Fruit fly (Drosophila melanogaster) whole organism, larva: Measurements from ENCODE around the gene CG31253.
A peak's percentile ranks its signal among the peaks of the same experiment; 100 is the strongest.

Source experiments
- noc ChIP-seq: fragments of 200-800 bp; sonication (Bioruptor generic); optimal IDR thresholded peaks from 3 replicates; lab custom pipeline; 2019; ENCODE audit warnings: missing biosample characterization, mild to moderate bottlenecking, missing genetic modification characterization, moderate library complexity

Gene CG31253

DNA sequence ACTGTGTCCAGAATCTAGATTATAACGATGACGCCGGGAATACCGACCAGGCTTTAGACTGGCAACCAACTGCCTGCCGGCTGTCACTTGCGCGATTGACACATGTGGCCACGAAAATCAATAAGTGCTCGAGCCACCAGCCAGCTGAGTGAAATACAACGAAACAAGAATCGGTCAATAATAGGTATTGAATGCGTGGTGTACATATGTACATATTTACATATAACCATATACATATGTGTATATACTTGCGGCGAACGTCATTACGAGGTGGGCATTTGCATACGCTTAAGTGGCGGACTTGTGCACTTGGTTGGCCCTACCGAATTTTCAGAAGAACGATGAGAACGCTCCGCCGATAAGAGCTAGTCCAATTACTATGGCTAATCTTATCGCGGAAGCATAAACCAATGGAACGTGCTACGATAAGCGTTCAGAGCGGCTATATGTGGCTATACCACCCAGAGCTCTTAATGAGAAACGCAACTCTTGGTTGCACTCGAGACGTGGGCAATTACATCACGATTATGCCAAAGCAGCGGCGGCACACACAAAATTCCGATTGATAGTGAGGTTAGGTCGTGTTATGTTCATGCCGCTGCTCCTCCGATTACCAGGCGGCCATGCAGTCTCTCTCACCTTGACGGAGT lies 13.7 kb downstream of the CG31253 start:
- no peak for TF ChIP-seq noc (tag; lab: Kevin White, UChicago)

dm6 chr3R:27945398-27945797 lies 15.0 kb downstream of the CG31253 start:
- TF ChIP-seq noc (tag; lab: Kevin White, UChicago): no peak

- peak; percentile 3 for TF ChIP-seq noc (tag; lab: Kevin White, UChicago)
Observed at dm6 chr3R:27937752-27938694, 22.4 kb downstream of the CG31253 start, which contains the start of the genes NSD and BOD1. Gene NSD, minus strand, starts transcription at chr3R:27937853. Gene BOD1, plus strand, starts transcription at chr3R:27938245.

DNA sequence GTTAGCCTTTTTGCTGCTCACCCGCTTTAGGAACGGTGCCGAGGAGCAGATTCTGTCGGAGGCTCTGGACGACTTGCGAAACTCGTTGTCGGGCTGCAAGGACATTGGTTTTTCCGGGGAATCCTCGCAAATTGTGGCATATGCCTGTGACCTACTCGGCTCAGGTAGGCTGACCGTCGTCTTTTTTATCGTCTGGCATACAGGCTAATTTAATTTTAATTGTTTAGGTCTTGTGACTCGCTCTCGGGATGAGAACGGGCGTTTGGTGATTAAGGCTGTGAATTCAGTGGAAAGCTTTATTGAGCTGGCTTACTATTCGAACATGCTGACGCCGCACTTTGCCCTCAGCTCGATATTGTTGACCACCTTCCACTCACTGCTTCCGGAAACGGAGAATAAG lies 28.9 kb downstream of the CG31253 start:
- TF ChIP-seq noc (tag; lab: Kevin White, UChicago): no peak

DNA sequence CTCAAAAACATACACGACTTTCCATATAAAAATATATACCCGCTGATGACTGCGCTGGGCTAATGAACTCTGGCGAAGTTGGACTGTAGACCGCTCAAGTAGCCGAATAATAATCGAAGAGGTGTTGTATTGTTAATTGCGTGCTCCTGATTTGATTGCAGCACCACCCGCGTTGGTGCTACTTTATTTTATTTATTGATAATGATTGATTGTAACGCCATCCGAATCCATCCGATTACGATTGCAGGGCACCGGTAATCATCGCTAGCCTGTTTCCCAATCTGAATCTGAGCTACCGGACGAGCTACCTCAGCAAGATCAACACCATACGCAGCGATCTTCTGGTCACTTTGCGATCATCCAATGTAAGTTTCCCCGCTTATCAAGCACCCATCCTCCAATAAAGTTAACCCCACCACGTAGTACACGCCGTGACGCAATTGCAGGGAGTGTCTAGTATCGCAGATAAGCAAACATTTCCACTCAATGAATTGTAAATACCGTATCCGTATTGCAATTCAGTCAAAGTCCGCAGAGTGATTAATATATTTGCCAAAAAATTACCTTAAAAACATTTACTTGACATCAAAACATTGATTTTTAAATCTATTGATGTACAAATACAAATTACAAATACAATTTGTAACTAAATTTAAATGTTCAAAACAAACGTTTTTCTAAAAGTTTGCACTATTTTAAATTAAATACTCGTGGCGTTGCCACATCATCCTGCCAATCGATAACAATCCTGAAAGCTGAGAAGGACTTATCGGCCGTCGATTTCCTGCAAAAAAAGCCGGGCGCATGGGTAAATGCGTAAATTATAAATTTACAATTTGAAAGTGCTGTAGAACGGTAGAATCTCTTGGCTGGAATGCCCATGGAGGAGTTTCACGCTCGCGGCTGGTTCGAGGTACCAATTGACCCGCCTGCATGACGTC lies 31.1 kb downstream of the CG31253 start:
- no peak for TF ChIP-seq noc (tag; lab: Kevin White, UChicago)

dm6 chr3R:27928140-27928539 lies 32.2 kb downstream of the CG31253 start, which contains the start of gene nenya:
Gene nenya, minus strand, starts transcription at chr3R:27928174.
- no peak for TF ChIP-seq noc (tag; lab: Kevin White, UChicago)

DNA sequence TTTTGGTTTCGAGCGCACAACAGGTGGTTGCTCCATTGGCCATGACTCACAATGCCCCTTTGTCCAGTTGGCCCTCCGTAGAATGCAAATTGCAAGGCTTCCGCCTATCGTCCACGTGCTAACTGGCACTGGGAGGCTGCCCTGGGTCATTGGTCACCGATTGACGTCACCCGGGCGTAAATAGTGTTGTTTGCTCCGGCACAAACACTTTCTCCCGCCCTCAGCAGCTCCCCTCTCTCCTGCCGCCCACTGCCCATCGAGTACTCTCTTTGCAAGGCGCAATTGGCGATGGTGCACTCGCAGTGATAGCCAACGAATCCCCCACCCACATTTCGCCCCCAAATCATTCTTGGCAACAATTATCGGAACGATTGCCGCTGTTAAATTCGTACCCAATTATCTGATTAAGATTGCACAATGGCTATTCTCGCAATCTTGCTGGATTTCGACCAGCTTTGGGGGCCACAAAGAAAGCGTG lies 33.6 kb downstream of the CG31253 start:
- TF ChIP-seq noc (tag; lab: Kevin White, UChicago): no peak

DNA sequence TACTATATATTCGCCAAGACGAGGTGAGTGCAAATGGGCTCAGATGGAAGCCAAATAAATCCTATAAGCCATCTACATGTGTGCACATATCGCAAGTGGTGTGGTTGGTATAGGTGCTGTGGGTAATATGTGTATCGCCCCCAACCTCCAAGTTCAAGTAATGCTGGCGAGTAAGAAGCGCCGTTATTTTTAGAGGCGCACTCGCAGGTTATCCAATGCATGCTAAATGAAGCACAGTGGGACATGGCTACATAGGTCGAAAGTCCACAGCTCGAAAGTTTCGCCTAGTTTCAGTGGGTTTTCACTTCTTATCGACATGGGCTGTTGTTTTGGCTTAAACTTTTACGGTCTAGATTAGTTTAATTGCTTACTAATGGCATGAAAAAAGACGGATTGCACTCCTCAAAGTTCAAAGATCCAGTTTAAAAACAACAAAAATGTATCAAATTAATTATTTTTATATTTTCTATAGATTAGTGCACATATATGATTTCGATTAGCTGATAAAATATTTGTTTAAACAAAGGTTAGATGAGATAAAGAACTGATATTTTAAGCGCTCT lies 34.3 kb downstream of the CG31253 start:
- TF ChIP-seq noc (tag; lab: Kevin White, UChicago): no peak

DNA sequence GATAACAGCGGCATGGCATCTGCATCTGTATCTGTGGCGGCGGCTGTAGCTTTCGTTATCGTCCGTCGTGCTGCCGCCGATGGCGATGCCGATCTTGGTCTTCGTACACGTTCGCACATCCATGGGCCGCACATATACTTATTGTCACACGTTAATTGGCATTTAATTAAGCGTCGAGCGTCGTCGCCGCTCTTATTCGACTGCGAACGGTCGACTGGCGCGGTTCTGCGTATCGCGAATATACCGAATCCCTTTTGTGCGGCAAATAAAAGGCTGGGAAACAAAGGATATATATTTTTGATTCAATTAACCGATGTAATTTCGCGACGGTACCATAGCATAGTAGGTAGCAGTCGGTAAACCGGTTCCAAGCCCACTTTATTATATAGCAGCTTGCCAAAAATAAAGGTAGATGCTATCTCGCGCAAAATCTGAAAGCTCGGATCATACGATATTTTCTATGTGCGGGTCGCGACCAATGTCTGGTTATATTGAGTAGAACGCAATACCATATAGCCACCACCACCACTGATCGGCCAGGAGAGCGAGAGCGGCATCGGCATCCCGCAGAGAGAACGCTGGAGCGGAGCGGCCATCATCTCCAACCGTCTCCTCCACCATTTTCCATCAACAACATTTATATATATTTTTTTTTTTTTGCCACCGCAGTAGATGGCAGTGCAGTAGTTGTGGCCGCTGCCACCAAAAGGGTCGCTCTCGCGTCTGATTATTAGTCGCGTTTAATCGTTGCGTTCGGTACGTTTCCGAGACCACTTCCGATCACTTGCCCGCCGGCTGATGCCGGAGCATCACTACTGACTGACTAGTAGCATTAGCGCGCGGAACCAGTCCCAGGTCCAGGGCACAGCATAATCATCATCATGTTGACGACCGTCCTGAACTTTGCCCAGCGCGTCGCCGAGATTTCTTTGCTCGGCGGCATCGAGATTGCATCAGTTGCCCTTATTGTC lies 35.1 kb downstream of the CG31253 start, which contains the start of gene mino:
mino (plus strand) TSS at position 192 of the 971 bp plus-strand sequence.
- TF ChIP-seq noc (tag; lab: Kevin White, UChicago): peak; percentile 69

dm6 chr3R:27922673-27923175 lies 37.6 kb downstream of the CG31253 start, which contains the start of gene RpL4:
Gene RpL4, plus strand, starts transcription at chr3R:27922821.
- peak; percentile 44 for TF ChIP-seq noc (tag; lab: Kevin White, UChicago)

DNA sequence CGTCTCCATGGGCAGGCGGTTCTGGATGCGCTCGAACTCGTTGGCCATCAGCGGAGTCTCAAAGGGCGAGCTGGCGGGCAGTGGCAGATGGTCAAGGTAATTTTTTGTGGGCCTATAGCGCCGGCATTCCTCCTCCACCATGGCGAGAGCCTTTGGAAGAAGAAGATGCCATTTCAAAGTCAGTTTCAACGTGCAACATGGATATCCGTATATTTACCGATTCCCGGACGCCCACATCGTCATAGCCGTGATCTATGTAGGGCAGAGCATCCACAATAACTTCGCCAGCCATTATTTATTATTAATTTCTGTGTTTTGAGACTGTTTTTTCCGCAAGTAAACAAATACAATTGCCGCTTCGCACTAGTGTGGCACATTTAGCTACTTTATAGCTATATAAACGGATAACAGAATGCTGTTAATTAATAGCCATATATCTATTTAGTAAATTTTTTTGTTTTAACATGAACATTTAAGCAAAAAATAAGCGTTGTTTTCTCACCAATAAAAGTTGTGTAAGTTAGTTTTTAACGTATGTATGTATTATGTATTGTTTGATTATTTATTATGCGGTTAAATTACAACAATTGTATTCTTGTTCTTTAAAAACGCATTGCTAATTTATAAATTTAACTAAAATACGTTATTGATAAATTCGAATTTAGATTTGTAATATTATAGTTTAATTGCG lies 38.2 kb downstream of the CG31253 start, which contains the start of gene BCAS2:
BCAS2 (minus strand) TSS at position 375 of the 691 bp plus-strand sequence.
- no peak for TF ChIP-seq noc (tag; lab: Kevin White, UChicago)

dm6 chr3R:27920883-27921282 lies 39.5 kb downstream of the CG31253 start, which contains the start of gene CG12259:
Gene CG12259, minus strand, starts transcription at chr3R:27921089.
- no peak for TF ChIP-seq noc (tag; lab: Kevin White, UChicago)
